Fruit fly (Drosophila melanogaster): ENCODE measurements around the gene CG3847.

Gene CG3847

dm6 chrX:6353613-6353986, 6.7 kb downstream of the CG3847 start (continued):
- TF ChIP-seq CG9609 (GFP tag; optimal IDR thresholded peaks at IDR 0.05) (no peak), CG8944 (GFP tag; optimal IDR thresholded peaks at IDR 0.05) (no peak), CG7372 (GFP tag; IDR thresholded peaks at IDR 0.05) (peak; percentile 75), BtbVII (GFP tag; optimal IDR thresholded peaks at IDR 0.05) (peak; percentile 87), pan (optimal IDR thresholded peaks at IDR 0.05) (no peak), pan (GFP tag; optimal IDR thresholded peaks at IDR 0.05 in 1 of 2, IDR thresholded peaks at IDR 0.05 in 1 of 2) (peak in 1 of 2 experiments; percentile 80), gro (GFP tag; optimal IDR thresholded peaks at IDR 0.05) (no peak), CG12744 (GFP tag; optimal IDR thresholded peaks at IDR 0.05) (no peak), CG1529 (GFP tag; optimal IDR thresholded peaks at IDR 0.05) (peak; percentile 80), Vsx1 (GFP tag; optimal IDR thresholded peaks at IDR 0.05) (peak; percentile 73), NFAT (GFP tag; IDR thresholded peaks at IDR 0.05) (peak; percentile 67), CG6765 (GFP tag; optimal IDR thresholded peaks at IDR 0.05) (peak; percentile 86), CG14860 (GFP tag; IDR thresholded peaks at IDR 0.05; ENCODE audit: partially characterized antibody) (no peak), Hr3 (GFP tag; optimal IDR thresholded peaks at IDR 0.05) (peak; percentile 81), CG3065 (GFP tag; optimal IDR thresholded peaks at IDR 0.05) (peak; percentile 31), vvl (GFP tag; IDR thresholded peaks at IDR 0.05) (peak; percentile 92), tll (GFP tag; optimal IDR thresholded peaks at IDR 0.05) (no peak), tup (GFP tag; optimal IDR thresholded peaks at IDR 0.05) (peak; percentile 13), Hsf (GFP tag; optimal IDR thresholded peaks at IDR 0.05) (peak; percentile 72), Dek (tag; optimal IDR thresholded peaks at IDR 0.05) (peak; percentile 89), CG11398 (GFP tag; optimal IDR thresholded peaks at IDR 0.05) (no peak), CG6175 (GFP tag; IDR thresholded peaks at IDR 0.05) (no peak; the same call in 2 of the 3 replicates), Poxn (GFP tag; IDR thresholded peaks at IDR 0.05) (peak; percentile 48; the same call in 1 of the 2 replicates), CG30403 (GFP tag; optimal IDR thresholded peaks at IDR 0.05) (peak; percentile 89), sqz (GFP tag; optimal IDR thresholded peaks at IDR 0.05) (peak; percentile 84), gfzf (GFP tag; optimal IDR thresholded peaks at IDR 0.05) (no peak), HmgD (GFP tag; optimal IDR thresholded peaks at IDR 0.05) (no peak), CG2120 (GFP tag; optimal IDR thresholded peaks at IDR 0.05) (peak; percentile 79), Bteb2 (GFP tag; optimal IDR thresholded peaks at IDR 0.05) (no peak), H15 (GFP tag; IDR thresholded peaks at IDR 0.05) (peak; percentile 68), luna (GFP tag; optimal IDR thresholded peaks at IDR 0.05) (no peak), btn (GFP tag; optimal IDR thresholded peaks at IDR 0.05) (no peak), dm (GFP tag; optimal IDR thresholded peaks at IDR 0.05) (no peak), Dref (GFP tag; IDR thresholded peaks at IDR 0.05) (no peak), CG5245 (GFP tag; optimal IDR thresholded peaks at IDR 0.05) (peak; percentile 65), fu2 (GFP tag; optimal IDR thresholded peaks at IDR 0.05) (no peak), vfl (GFP tag; optimal IDR thresholded peaks at IDR 0.05) (no peak), fru (optimal IDR thresholded peaks at IDR 0.05) (no peak), wor (GFP tag; IDR thresholded peaks at IDR 0.05) (peak; percentile 84), nerfin-2 (GFP tag; IDR thresholded peaks at IDR 0.05; ENCODE audit: partially characterized antibody) (no peak), CG2199 (GFP tag; IDR thresholded peaks at IDR 0.05) (no peak), CG6654 (GFP tag; optimal IDR thresholded peaks at IDR 0.05) (peak; percentile 59), Rx (GFP tag; IDR thresholded peaks at IDR 0.05) (peak; percentile 79), MTF-1 (GFP tag; optimal IDR thresholded peaks at IDR 0.05; ENCODE audit: borderline replicate concordance) (peak; percentile 57), jing (GFP tag; optimal IDR thresholded peaks at IDR 0.05) (peak; percentile 35), h (optimal IDR thresholded peaks at IDR 0.05) (no peak), Doc3 (GFP tag; IDR thresholded peaks at IDR 0.05; ENCODE audit: partially characterized antibody) (no peak), unc-4 (GFP tag; IDR thresholded peaks at IDR 0.05; ENCODE audit: partially characterized antibody) (no peak), CG15514 (GFP tag; optimal IDR thresholded peaks at IDR 0.05) (peak; percentile 67), CG10274 (GFP tag; optimal IDR thresholded peaks at IDR 0.05) (peak; percentile 43), inv (GFP tag; IDR thresholded peaks at IDR 0.05; ENCODE audit: partially characterized antibody) (no peak), chif (GFP tag; optimal IDR thresholded peaks at IDR 0.05) (peak in 1 of 2 experiments; percentile 48)
